Worm (Caenorhabditis elegans) whole organism, early embryonic: ENCODE results near the gene C05C12.5.

Experiments
- ama-1 ChIP-seq: fragments of 150-350 bp; optimal IDR thresholded peaks from 2 replicates; lab custom pipeline; 2014
- ceh-13 ChIP-seq: fragments of 200-800 bp; sonication (Bioruptor generic); optimal IDR thresholded peaks from 2 replicates; lab custom pipeline; 2018; ENCODE audit warnings: mild to moderate bottlenecking, missing genetic modification characterization, missing compliant biosample characterization
- ets-7 ChIP-seq: sonication (generic microtip); optimal IDR thresholded peaks from 2 replicates; lab custom pipeline; 2016; ENCODE audit warnings: missing genotype, missing genetic modification characterization, missing compliant biosample characterization
- tra-4 ChIP-seq: sonication (generic microtip); optimal IDR thresholded peaks from 2 replicates; lab custom pipeline; 2017; ENCODE audit warnings: missing genetic modification characterization, missing compliant biosample characterization

DNA sequence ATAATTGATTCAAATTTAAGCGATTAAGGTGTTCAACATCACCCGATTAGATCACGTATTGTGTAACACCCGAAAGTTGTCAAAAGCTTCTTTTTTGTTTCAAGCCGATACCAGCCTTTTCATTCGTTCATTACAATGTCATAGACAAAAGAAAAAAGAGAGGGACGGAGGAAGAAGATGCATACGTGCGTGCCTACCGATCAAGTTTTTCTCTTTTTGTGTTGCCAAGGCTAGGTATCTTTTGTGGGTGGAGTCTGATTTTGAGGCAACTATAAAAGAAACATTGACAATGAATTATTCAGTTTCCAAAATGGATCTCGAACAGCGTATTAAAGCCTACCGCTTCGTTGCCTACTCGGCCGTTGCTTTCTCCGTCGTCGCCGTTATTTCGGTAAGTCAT is 35.8 kb downstream of the C05C12.5 start, which contains the start of gene col-125:
- TF ChIP-seq ets-7 (tag; lab: Kevin White, UChicago) (no peak), tra-4 (tag; lab: Kevin White, UChicago) (no peak), ceh-13 (no peak), ama-1 (lab: Kevin White, UChicago) (no peak)
